Fruit fly (Drosophila melanogaster) whole organism, embryonic: ENCODE results near the gene CG46303.

Experiments
- Awh ChIP-seq: fragments of 200-800 bp; sonication (Bioruptor generic); IDR thresholded peaks from 2 replicates; pipeline ENCODE4, ENCODE4 v1.3.6; 2022; ENCODE audit warnings: missing biosample characterization, missing genetic modification characterization
- B-H2 ChIP-seq: fragments of 200-800 bp; sonication (Bioruptor generic); optimal IDR thresholded peaks from 2 replicates; lab custom pipeline; 2018; ENCODE audit warnings: missing biosample characterization, mild to moderate bottlenecking, missing genetic modification characterization
- CG10462 ChIP-seq: fragments of 200-800 bp; sonication (Bioruptor generic); optimal IDR thresholded peaks from 2 replicates; lab custom pipeline; 2016; ENCODE audit warnings: missing biosample characterization, missing genetic modification characterization
- CG12744 ChIP-seq: fragments of 200-800 bp; sonication (Bioruptor generic); optimal IDR thresholded peaks from 2 replicates; lab custom pipeline; 2016; ENCODE audit warnings: missing biosample characterization, missing genetic modification characterization
- CG14965 ChIP-seq: fragments of 200-800 bp; sonication (Bioruptor generic); optimal IDR thresholded peaks from 2 replicates; lab custom pipeline; 2016; ENCODE audit warnings: missing biosample characterization, missing genetic modification characterization, borderline replicate concordance
- CG15073 ChIP-seq: fragments of 200-800 bp; sonication (Bioruptor generic); optimal IDR thresholded peaks from 2 replicates; lab custom pipeline; 2016; ENCODE audit warnings: missing biosample characterization, missing genetic modification characterization
- CG15601 ChIP-seq: fragments of 200-800 bp; sonication (Bioruptor generic); optimal IDR thresholded peaks from 3 replicates; lab custom pipeline; 2019; ENCODE audit warnings: missing biosample characterization, mild to moderate bottlenecking, missing genetic modification characterization, moderate library complexity
- CG1602 ChIP-seq: fragments of 200-800 bp; sonication (Bioruptor generic); optimal IDR thresholded peaks from 3 replicates; lab custom pipeline; 2016; ENCODE audit warnings: missing biosample characterization, missing genetic modification characterization
- CG1647 ChIP-seq: fragments of 200-800 bp; sonication (Bioruptor generic); optimal IDR thresholded peaks from 3 replicates; lab custom pipeline; 2016; ENCODE audit warnings: missing biosample characterization, missing genetic modification characterization
- CG17186 ChIP-seq: fragments of 200-800 bp; sonication (Bioruptor generic); optimal IDR thresholded peaks from 3 replicates; lab custom pipeline; 2017; ENCODE audit warnings: missing biosample characterization, missing genetic modification reagents, missing genetic modification characterization
- CG18476 ChIP-seq: fragments of 200-800 bp; sonication (Bioruptor generic); optimal IDR thresholded peaks from 2 replicates; lab custom pipeline; 2016; ENCODE audit warnings: missing biosample characterization, mild to moderate bottlenecking, missing genetic modification characterization
- CG18619 ChIP-seq: fragments of 200-800 bp; sonication (Bioruptor generic); optimal IDR thresholded peaks from 3 replicates; lab custom pipeline; 2017; ENCODE audit warnings: missing biosample characterization, mild to moderate bottlenecking, missing genetic modification characterization
- CG2889 ChIP-seq: fragments of 200-800 bp; sonication (Bioruptor generic); IDR thresholded peaks from 3 replicates; pipeline ENCODE4 v1.3.6; 2022; ENCODE audit warnings: missing biosample characterization, missing genetic modification characterization
- CG3163 ChIP-seq: fragments of 200-800 bp; sonication (Bioruptor generic); optimal IDR thresholded peaks from 3 replicates; lab custom pipeline; 2016; ENCODE audit warnings: missing biosample characterization, missing genetic modification characterization
- CG3726 ChIP-seq: fragments of 200-800 bp; sonication (Bioruptor generic); IDR thresholded peaks from 3 replicates; pipeline ENCODE4, ENCODE4 v1.3.6; 2022; ENCODE audit warnings: missing biosample characterization, missing genetic modification characterization
- CG3995 ChIP-seq: fragments of 200-800 bp; sonication (Bioruptor generic); optimal IDR thresholded peaks from 3 replicates; lab custom pipeline; 2016; ENCODE audit warnings: missing biosample characterization, missing genetic modification characterization
- CG4854 ChIP-seq: fragments of 200-800 bp; sonication (Bioruptor generic); optimal IDR thresholded peaks from 2 replicates; lab custom pipeline; 2016; ENCODE audit warnings: missing biosample characterization, missing genetic modification characterization, inconsistent platforms
- CG6854 ChIP-seq: fragments of 200-800 bp; sonication (Bioruptor generic); optimal IDR thresholded peaks from 3 replicates; lab custom pipeline; 2017; ENCODE audit warnings: missing biosample characterization, mild to moderate bottlenecking, missing genetic modification characterization
- CG9876 ChIP-seq: fragments of 200-800 bp; sonication (Bioruptor generic); optimal IDR thresholded peaks from 2 replicates; lab custom pipeline; 2016; ENCODE audit warnings: missing biosample characterization, missing genetic modification characterization
- Deaf1 ChIP-seq: fragments of 200-800 bp; optimal IDR thresholded peaks from 3 replicates; lab custom pipeline; 2019; ENCODE audit warnings: missing biosample characterization, mild to moderate bottlenecking, missing genetic modification characterization, moderate library complexity
- Elba2 ChIP-seq: fragments of 200-800 bp; sonication (Bioruptor generic); optimal IDR thresholded peaks from 3 replicates; lab custom pipeline; 2016; ENCODE audit warnings: missing biosample characterization, missing genetic modification characterization
- GATAe ChIP-seq: fragments of 200-800 bp; sonication (Bioruptor generic); conservative IDR thresholded peaks from 2 replicates; pipeline ENCODE4 v1.3.6; 2022; ENCODE audit warnings: missing biosample characterization, missing genetic modification characterization
- Hr39 ChIP-seq: fragments of >200 bp; optimal IDR thresholded peaks from 2 replicates; lab custom pipeline; 2017
- Lpt ChIP-seq: fragments of >200 bp; optimal IDR thresholded peaks from 2 replicates; lab custom pipeline; 2018; ENCODE audit warnings: missing biosample characterization, missing genetic modification characterization
- NC2α ChIP-seq: fragments of 200-800 bp; sonication (Bioruptor generic); optimal IDR thresholded peaks from 2 replicates; lab custom pipeline; 2016; ENCODE audit warnings: missing biosample characterization, missing genetic modification characterization
- NK7.1 ChIP-seq: fragments of 200-800 bp; sonication (Bioruptor generic); optimal IDR thresholded peaks from 3 replicates; lab custom pipeline; 2016; ENCODE audit warnings: missing biosample characterization, missing genetic modification characterization
- Nf-YA ChIP-seq: fragments of 200-800 bp; sonication (Bioruptor generic); IDR thresholded peaks from 2 replicates; pipeline ENCODE4 v1.3.6; 2022; ENCODE audit warnings: missing biosample characterization, missing genetic modification characterization
- Pdp1 ChIP-seq, 2 experiments: fragments of 200-800 bp; sonication (Bioruptor generic); optimal IDR thresholded peaks; 3 replicates each; lab custom pipeline; 2016; ENCODE audit warnings: missing biosample characterization in 2 of 2, missing genetic modification characterization in 2 of 2, mild to moderate bottlenecking in 1 of 2, moderate library complexity in 1 of 2
- Rfx ChIP-seq: fragments of 200-800 bp; sonication (Bioruptor generic); IDR thresholded peaks from 2 replicates; pipeline ENCODE4 v1.3.6; 2022; ENCODE audit warnings: missing biosample characterization, missing genetic modification characterization
- Ssrp ChIP-seq: fragments of 200-800 bp; sonication (Bioruptor generic); optimal IDR thresholded peaks from 2 replicates; lab custom pipeline; 2018; ENCODE audit warnings: missing biosample characterization, mild to moderate bottlenecking, missing genetic modification characterization, moderate library complexity
- YL-1 ChIP-seq: fragments of 200-800 bp; sonication (Bioruptor generic); optimal IDR thresholded peaks from 3 replicates; lab custom pipeline; 2017; ENCODE audit warnings: missing biosample characterization, mild to moderate bottlenecking, missing genetic modification characterization
- amos ChIP-seq: fragments of 200-800 bp; sonication (Bioruptor generic); IDR thresholded peaks from 2 replicates; pipeline ENCODE4 v1.3.6; 2022; ENCODE audit warnings: missing biosample characterization, missing genetic modification characterization; ENCODE audit not compliant: partially characterized antibody
- ato ChIP-seq: fragments of 200-800 bp; sonication (Bioruptor generic); IDR thresholded peaks from 2 replicates; pipeline ENCODE4 v1.3.6; 2022; ENCODE audit warnings: missing biosample characterization, missing genetic modification characterization; ENCODE audit not compliant: partially characterized antibody
- cato ChIP-seq: fragments of 200-800 bp; sonication (Bioruptor generic); optimal IDR thresholded peaks from 2 replicates; lab custom pipeline; 2016; ENCODE audit warnings: missing biosample characterization, missing genetic modification characterization, borderline replicate concordance
- ci ChIP-seq: fragments of 200-800 bp; sonication (Bioruptor generic); IDR thresholded peaks from 3 replicates; pipeline ENCODE4 v1.3.6; 2022; ENCODE audit warnings: missing biosample characterization, missing genetic modification characterization
- corto ChIP-seq: fragments of 200-800 bp; sonication (Bioruptor generic); optimal IDR thresholded peaks from 2 replicates; lab custom pipeline; 2016; ENCODE audit warnings: missing biosample characterization, mild to moderate bottlenecking, missing genetic modification characterization, moderate library complexity
- dpn ChIP-seq, 2 experiments: fragments of 200-800 bp; sonication (Bioruptor generic); optimal IDR thresholded peaks; 3 replicates each; lab custom pipeline; 2016; ENCODE audit warnings: missing biosample characterization in 2 of 2, missing genetic modification characterization in 2 of 2
- grau ChIP-seq: fragments of 200-800 bp; optimal IDR thresholded peaks from 3 replicates; lab custom pipeline; 2019; ENCODE audit warnings: missing biosample characterization, mild to moderate bottlenecking, missing genetic modification characterization, moderate library complexity
- ham ChIP-seq: fragments of 200-800 bp; sonication (Bioruptor generic); IDR thresholded peaks from 2 replicates; pipeline ENCODE4 v1.3.6; 2022; ENCODE audit warnings: missing biosample characterization, missing genetic modification characterization
- her ChIP-seq: fragments of 200-800 bp; sonication (Bioruptor generic); optimal IDR thresholded peaks from 2 replicates; lab custom pipeline; 2016; ENCODE audit warnings: missing biosample characterization, missing genetic modification characterization
- jumu ChIP-seq: fragments of 200-800 bp; sonication (Bioruptor generic); optimal IDR thresholded peaks from 3 replicates; lab custom pipeline; 2016; ENCODE audit warnings: missing biosample characterization, missing genetic modification characterization
- maf-S ChIP-seq: fragments of 200-800 bp; sonication (Bioruptor generic); optimal IDR thresholded peaks from 2 replicates; lab custom pipeline; 2016; ENCODE audit warnings: missing biosample characterization, missing genetic modification characterization
- nom ChIP-seq: fragments of 200-800 bp; sonication (Bioruptor generic); optimal IDR thresholded peaks from 2 replicates; lab custom pipeline; 2017; ENCODE audit warnings: missing biosample characterization, missing genetic modification characterization, mild to moderate bottlenecking, moderate library complexity, missing genetic modification reagents
- odd ChIP-seq: fragments of 200-800 bp; sonication (Bioruptor generic); optimal IDR thresholded peaks from 2 replicates; lab custom pipeline; 2017; ENCODE audit warnings: missing biosample characterization, mild to moderate bottlenecking, missing genetic modification characterization
- pfk ChIP-seq: fragments of 200-800 bp; sonication (Bioruptor generic); optimal IDR thresholded peaks from 2 replicates; lab custom pipeline; 2018; ENCODE audit warnings: missing biosample characterization, mild to moderate bottlenecking, missing genetic modification characterization, moderate library complexity
- ro ChIP-seq: fragments of 200-800 bp; sonication (Bioruptor generic); IDR thresholded peaks from 2 replicates; pipeline ENCODE4 v1.3.6; 2022; ENCODE audit warnings: missing biosample characterization, missing genetic modification characterization
- row ChIP-seq: fragments of 200-800 bp; sonication (Bioruptor generic); IDR thresholded peaks from 3 replicates; pipeline ENCODE4 v1.3.6; 2022; ENCODE audit warnings: missing biosample characterization, missing genetic modification characterization
- salm ChIP-seq: fragments of 200-800 bp; sonication (Bioruptor generic); optimal IDR thresholded peaks from 2 replicates; lab custom pipeline; 2018; ENCODE audit warnings: missing biosample characterization, mild to moderate bottlenecking, missing genetic modification characterization
- slou ChIP-seq: fragments of 200-800 bp; sonication (Bioruptor generic); optimal IDR thresholded peaks from 3 replicates; lab custom pipeline; 2016; ENCODE audit warnings: missing biosample characterization, missing genetic modification characterization
- vfl ChIP-seq: fragments of 200-800 bp; sonication (Bioruptor generic); optimal IDR thresholded peaks from 2 replicates; lab custom pipeline; 2016; ENCODE audit warnings: missing biosample characterization, missing genetic modification characterization
- yki ChIP-seq: fragments of >200 bp; optimal IDR thresholded peaks from 3 replicates; lab custom pipeline; 2018
- zfh2 ChIP-seq: fragments of 200-800 bp; sonication (Bioruptor generic); optimal IDR thresholded peaks from 2 replicates; lab custom pipeline; 2016; ENCODE audit warnings: missing biosample characterization, missing genetic modification characterization

CG46303 gene

dm6 chr3R:5791497-5791896 is 30.3 kb upstream of the CG46303 start, which contains the start of gene Hpf1 (continued):
- TF ChIP-seq Rfx (GFP tag; lab: Robert Waterston, UW) = peak; percentile 99
- TF ChIP-seq Awh (GFP tag; lab: Robert Waterston, UW) = peak; percentile 94
- peak; percentile 97 to 99 for TF ChIP-seq Pdp1 (GFP tag; optimal IDR thresholded peaks at IDR 0.05; lab: Kevin White, UChicago)
- TF ChIP-seq salm (tag; lab: Kevin White, UChicago) = peak; percentile 97
- TF ChIP-seq CG9876 (GFP tag; lab: Kevin White, UChicago) = peak; percentile 97
- TF ChIP-seq Elba2 (GFP tag; lab: Kevin White, UChicago) = peak; percentile 78
- no peak for TF ChIP-seq yki (lab: Kevin White, UChicago)
- TF ChIP-seq vfl (GFP tag; lab: Kevin White, UChicago) = peak; percentile 98
- TF ChIP-seq dpn (GFP tag; optimal IDR thresholded peaks at IDR 0.05; lab: Kevin White, UChicago) = peak; percentile 99
- TF ChIP-seq CG1647 (GFP tag; lab: Kevin White, UChicago) = peak; percentile 98
- no peak for TF ChIP-seq ato (GFP tag; lab: Robert Waterston, UW)
- TF ChIP-seq row (GFP tag; lab: Robert Waterston, UW) = peak; percentile 99
- TF ChIP-seq NC2α = peak; percentile 96
- peak; percentile 96 for TF ChIP-seq GATAe (GFP tag; lab: Robert Waterston, UW)
- TF ChIP-seq maf-S (GFP tag; lab: Kevin White, UChicago) = peak; percentile 98
- peak; percentile 98 for TF ChIP-seq CG1602 (GFP tag; lab: Kevin White, UChicago)
- TF ChIP-seq odd (GFP tag; lab: Kevin White, UChicago) = peak; percentile 96
- peak; percentile 51 for TF ChIP-seq pfk (GFP tag; lab: Kevin White, UChicago)
- TF ChIP-seq jumu (GFP tag; lab: Kevin White, UChicago) = peak; percentile 98
- peak; percentile 90 for TF ChIP-seq CG17186
- peak; percentile 97 for TF ChIP-seq Ssrp (tag; lab: Kevin White, UChicago)
- TF ChIP-seq CG10462 (GFP tag; lab: Kevin White, UChicago) = peak; percentile 98
- TF ChIP-seq nom = peak; percentile 96
- peak; percentile 86 for TF ChIP-seq CG15073 (GFP tag; lab: Kevin White, UChicago)
- TF ChIP-seq Lpt (GFP tag; lab: Kevin White, UChicago) = no peak
- TF ChIP-seq CG15601 (tag; lab: Kevin White, UChicago) = peak; percentile 95
- TF ChIP-seq CG4854 (GFP tag; lab: Kevin White, UChicago) = peak; percentile 96
- peak; percentile 98 for TF ChIP-seq CG18619 (GFP tag; lab: Kevin White, UChicago)
- no peak for TF ChIP-seq amos
- peak; percentile 98 for TF ChIP-seq CG12744 (GFP tag; lab: Kevin White, UChicago)
- peak; percentile 96 for TF ChIP-seq cato (GFP tag; lab: Kevin White, UChicago)
- TF ChIP-seq CG3726 (GFP tag; lab: Robert Waterston, UW) = peak; percentile 96
- TF ChIP-seq NK7.1 = peak; percentile 97
- TF ChIP-seq CG18476 (GFP tag; lab: Kevin White, UChicago) = peak; percentile 96
- peak; percentile 93 for TF ChIP-seq CG3995 (GFP tag; lab: Kevin White, UChicago)
- peak; percentile 91 for TF ChIP-seq CG3163 (GFP tag; lab: Kevin White, UChicago)
- peak; percentile 92 for TF ChIP-seq ro (GFP tag; lab: Robert Waterston, UW)
- TF ChIP-seq Deaf1 (tag; lab: Kevin White, UChicago) = peak; percentile 85
- peak; percentile 92 for TF ChIP-seq YL-1 (GFP tag; lab: Kevin White, UChicago)
- TF ChIP-seq corto (GFP tag; lab: Kevin White, UChicago) = peak; percentile 98
- peak; percentile 98 for TF ChIP-seq ci (GFP tag; lab: Robert Waterston, UW)
- TF ChIP-seq CG6854 (GFP tag; lab: Kevin White, UChicago) = peak; percentile 97
- peak; percentile 96 for TF ChIP-seq her (GFP tag; lab: Kevin White, UChicago)
- peak; percentile 99 for TF ChIP-seq zfh2 (GFP tag; lab: Kevin White, UChicago)
- TF ChIP-seq slou (GFP tag; lab: Kevin White, UChicago) = peak; percentile 96
- TF ChIP-seq B-H2 (GFP tag; lab: Kevin White, UChicago) = peak; percentile 97
- no peak for TF ChIP-seq Hr39 (lab: Kevin White, UChicago)
- peak; percentile 98 for TF ChIP-seq grau
- TF ChIP-seq ham = peak; percentile 93
- TF ChIP-seq CG2889 (GFP tag; lab: Robert Waterston, UW) = peak; percentile 96
- TF ChIP-seq CG14965 = peak; percentile 88
- TF ChIP-seq Nf-YA (GFP tag; lab: Robert Waterston, UW) = peak; percentile 93
